Worm (Caenorhabditis elegans) whole organism, young adult: ENCODE data around the gene ceh-14.

Experiments
- B0035.1 ChIP-seq: sonication (generic microtip); optimal IDR thresholded peaks from 2 replicates; lab custom pipeline; 2016; ENCODE audit warnings: missing genetic modification characterization, mild to moderate bottlenecking, missing compliant biosample characterization, missing genotype, missing genetic modification reagents
- C06A6.2 ChIP-seq: fragments of 200-800 bp; sonication (Bioruptor generic); conservative IDR thresholded peaks from 2 replicates; pipeline ENCODE4 v1.3.6; 2022; ENCODE audit warnings: missing genetic modification characterization, missing compliant biosample characterization
- F22D6.2 ChIP-seq: sonication (generic microtip); optimal IDR thresholded peaks from 2 replicates; lab custom pipeline; 2016; ENCODE audit warnings: mild to moderate bottlenecking, missing genetic modification characterization, missing compliant biosample characterization
- F23B12.7 ChIP-seq: sonication (generic microtip); optimal IDR thresholded peaks from 2 replicates; lab custom pipeline; 2017; ENCODE audit warnings: missing genetic modification characterization, mild to moderate bottlenecking, missing compliant biosample characterization, antibody characterized with exemption, moderate library complexity; ENCODE audit not compliant: insufficient read depth
- F33H1.4 ChIP-seq: fragments of 200-800 bp; sonication (Bioruptor generic); IDR thresholded peaks from 2 replicates; pipeline ENCODE4 v1.3.6; 2022; ENCODE audit warnings: missing genetic modification reagents, missing genetic modification characterization, missing compliant biosample characterization
- F49E8.2 ChIP-seq: sonication (generic microtip); optimal IDR thresholded peaks from 3 replicates; lab custom pipeline; 2017; ENCODE audit warnings: missing genetic modification characterization, mild to moderate bottlenecking, missing compliant biosample characterization, antibody characterized with exemption, moderate library complexity; ENCODE audit not compliant: insufficient read depth
- K11D2.4 ChIP-seq: fragments of 200-800 bp; sonication (Bioruptor generic); IDR thresholded peaks from 2 replicates; pipeline ENCODE4 v1.3.6; 2022; ENCODE audit warnings: missing genetic modification reagents, missing genetic modification characterization, missing compliant biosample characterization
- Y53F4B.3 ChIP-seq: fragments of 200-800 bp; sonication (Bioruptor generic); IDR thresholded peaks from 2 replicates; pipeline ENCODE4 v1.3.6; 2022; ENCODE audit warnings: missing genetic modification reagents, missing genetic modification characterization, missing compliant biosample characterization
- Y53G8AR.9 ChIP-seq: fragments of 200-800 bp; sonication (Bioruptor generic); conservative IDR thresholded peaks from 2 replicates; pipeline ENCODE4 v1.3.6; 2022; ENCODE audit warnings: missing genetic modification reagents, missing genetic modification characterization, missing compliant biosample characterization
- Y56A3A.18 ChIP-seq: fragments of 200-800 bp; sonication (Bioruptor generic); IDR thresholded peaks from 2 replicates; pipeline ENCODE4 v1.3.6; 2022; ENCODE audit warnings: missing genetic modification reagents, missing genetic modification characterization, missing compliant biosample characterization
- Y67H2A.10 ChIP-seq: fragments of 200-800 bp; sonication (Bioruptor generic); conservative IDR thresholded peaks from 2 replicates; pipeline ENCODE4 v1.3.6; 2022; ENCODE audit warnings: missing genetic modification reagents, missing genetic modification characterization, missing compliant biosample characterization
- ZK185.1 ChIP-seq: sonication (generic microtip); optimal IDR thresholded peaks from 2 replicates; lab custom pipeline; 2016; ENCODE audit warnings: mild to moderate bottlenecking, missing genetic modification characterization, missing compliant biosample characterization; ENCODE audit not compliant: poor library complexity, severe bottlenecking
- aptf-3 ChIP-seq: fragments of 200-800 bp; sonication (Bioruptor generic); IDR thresholded peaks from 2 replicates; pipeline ENCODE4 v1.3.6; 2022; ENCODE audit warnings: missing genetic modification characterization, missing compliant biosample characterization
- atf-7 ChIP-seq: sonication (generic microtip); optimal IDR thresholded peaks from 2 replicates; lab custom pipeline; 2017; ENCODE audit warnings: mild to moderate bottlenecking, missing genetic modification characterization, missing compliant biosample characterization
- ceh-100 ChIP-seq: fragments of 200-800 bp; sonication (Bioruptor generic); IDR thresholded peaks from 2 replicates; pipeline ENCODE4 v1.3.6; 2022; ENCODE audit warnings: missing genetic modification reagents, missing genetic modification characterization, missing compliant biosample characterization
- ceh-27 ChIP-seq: fragments of 200-800 bp; sonication (Bioruptor generic); optimal IDR thresholded peaks from 2 replicates; lab custom pipeline; 2018; ENCODE audit warnings: mild to moderate bottlenecking, missing genetic modification characterization, moderate library complexity, missing compliant biosample characterization
- chd-7 ChIP-seq: sonication (generic microtip); optimal IDR thresholded peaks from 2 replicates; lab custom pipeline; 2016; ENCODE audit warnings: mild to moderate bottlenecking, missing genetic modification characterization, moderate library complexity, missing compliant biosample characterization
- dox-1 ChIP-seq: fragments of 200-800 bp; sonication (Bioruptor generic); IDR thresholded peaks from 2 replicates; pipeline ENCODE4 v1.3.6; 2022; ENCODE audit warnings: missing genetic modification reagents, missing genetic modification characterization, missing compliant biosample characterization
- egl-18 ChIP-seq: fragments of 200-800 bp; sonication (Bioruptor generic); IDR thresholded peaks from 2 replicates; pipeline ENCODE4 v1.3.6; 2022; ENCODE audit warnings: missing genetic modification reagents, missing genetic modification characterization, missing compliant biosample characterization
- egl-44 ChIP-seq: fragments of 200-800 bp; sonication (Bioruptor generic); IDR thresholded peaks from 2 replicates; pipeline ENCODE4 v1.3.6; 2022; ENCODE audit warnings: missing genetic modification reagents, missing genetic modification characterization, missing compliant biosample characterization
- ekl-4 ChIP-seq: fragments of 200-800 bp; sonication (Bioruptor generic); IDR thresholded peaks from 2 replicates; pipeline ENCODE4 v1.3.6; 2022; ENCODE audit warnings: missing genetic modification reagents, missing genetic modification characterization, missing compliant biosample characterization
- gei-17 ChIP-seq: fragments of 200-800 bp; sonication (Bioruptor generic); optimal IDR thresholded peaks from 2 replicates; lab custom pipeline; 2018; ENCODE audit warnings: mild to moderate bottlenecking, missing genetic modification characterization, missing compliant biosample characterization
- hmg-1.2 ChIP-seq: fragments of 200-800 bp; sonication (Bioruptor generic); IDR thresholded peaks from 2 replicates; pipeline ENCODE4 v1.3.6; 2022; ENCODE audit warnings: missing genetic modification reagents, missing genetic modification characterization, missing compliant biosample characterization
- hmg-20 ChIP-seq: fragments of 200-800 bp; sonication (Bioruptor generic); IDR thresholded peaks from 2 replicates; pipeline ENCODE4 v1.3.6; 2022; ENCODE audit warnings: missing genetic modification reagents, missing genetic modification characterization, missing compliant biosample characterization
- hrde-1 ChIP-seq: sonication (generic microtip); optimal IDR thresholded peaks from 2 replicates; lab custom pipeline; 2016; ENCODE audit warnings: missing genetic modification characterization, mild to moderate bottlenecking, missing compliant biosample characterization, moderate library complexity, missing genotype, missing genetic modification reagents, borderline replicate concordance
- lin-35 ChIP-seq, 3 experiments: fragments of 150-350 bp in 2 of 3; sonication (generic microtip) in 1 of 3; optimal IDR thresholded peaks; 2 replicates each; lab custom pipeline; 2014 to 2018; ENCODE audit warnings: missing biosample characterization in 3 of 3, missing genetic modification characterization in 3 of 3, missing genetic modification reagents in 3 of 3
- lin-40 ChIP-seq: sonication (generic microtip); optimal IDR thresholded peaks from 2 replicates; lab custom pipeline; 2016; ENCODE audit warnings: missing genetic modification characterization, mild to moderate bottlenecking, missing compliant biosample characterization, missing genotype, missing genetic modification reagents
- lsl-1 ChIP-seq: fragments of 200-800 bp; sonication (Bioruptor generic); optimal IDR thresholded peaks from 2 replicates; lab custom pipeline; 2018; ENCODE audit warnings: mild to moderate bottlenecking, missing genetic modification characterization, moderate library complexity, missing compliant biosample characterization
- lsy-27 ChIP-seq: sonication (generic microtip); optimal IDR thresholded peaks from 2 replicates; lab custom pipeline; 2017; ENCODE audit warnings: missing genetic modification characterization, mild to moderate bottlenecking, missing compliant biosample characterization, antibody characterized with exemption, missing genotype, borderline replicate concordance; ENCODE audit not compliant: insufficient read depth
- madf-6 ChIP-seq: fragments of 200-800 bp; sonication (Bioruptor generic); IDR thresholded peaks from 2 replicates; pipeline ENCODE4 v1.3.6; 2022; ENCODE audit warnings: missing genetic modification reagents, missing genetic modification characterization, missing compliant biosample characterization
- mxl-1 ChIP-seq: sonication (generic microtip); optimal IDR thresholded peaks from 2 replicates; lab custom pipeline; 2016; ENCODE audit warnings: missing genetic modification characterization, missing compliant biosample characterization
- nhr-27 ChIP-seq: fragments of 200-800 bp; sonication (Bioruptor generic); optimal IDR thresholded peaks from 2 replicates; lab custom pipeline; 2018; ENCODE audit warnings: mild to moderate bottlenecking, missing genetic modification characterization, moderate library complexity, missing compliant biosample characterization
- nhr-80 ChIP-seq: sonication (generic microtip); optimal IDR thresholded peaks from 2 replicates; lab custom pipeline; 2016; ENCODE audit warnings: missing genetic modification characterization, missing compliant biosample characterization
- nhr-90 ChIP-seq: sonication (generic microtip); optimal IDR thresholded peaks from 2 replicates; lab custom pipeline; 2016; ENCODE audit warnings: missing genotype, mild to moderate bottlenecking, missing genetic modification characterization, missing compliant biosample characterization
- pha-4 ChIP-seq: fragments of 150-350 bp; sonication (generic microtip); optimal IDR thresholded peaks from 2 replicates; lab custom pipeline; 2014; ENCODE audit warnings: missing biosample characterization, missing genetic modification reagents, missing genetic modification characterization
- rec-8 ChIP-seq, 2 experiments: sonication (generic microtip); optimal IDR thresholded peaks; 2 replicates each; lab custom pipeline; 2016; ENCODE audit warnings: mild to moderate bottlenecking in 2 of 2, missing genetic modification characterization in 2 of 2, missing genetic modification reagents in 2 of 2, missing genotype in 2 of 2, missing biosample characterization in 1 of 2, missing compliant biosample characterization in 1 of 2, moderate library complexity in 1 of 2
- rpc-1 ChIP-seq, 2 experiments: fragments of 150-350 bp in 1 of 2; sonication (generic microtip) in 1 of 2; optimal IDR thresholded peaks; 2 replicates each; lab custom pipeline; 2014 to 2018; ENCODE audit warnings: missing biosample characterization in 1 of 2, missing genetic modification characterization in 1 of 2, missing genetic modification reagents in 1 of 2, missing genotype in 1 of 2
- snpc-3.4 ChIP-seq: sonication (generic microtip); optimal IDR thresholded peaks from 2 replicates; lab custom pipeline; 2017; ENCODE audit warnings: missing genetic modification characterization, mild to moderate bottlenecking, missing compliant biosample characterization, antibody characterized with exemption, moderate library complexity, missing genotype, missing genetic modification reagents
- somi-1 ChIP-seq: fragments of 200-800 bp; sonication (Bioruptor generic); optimal IDR thresholded peaks from 2 replicates; lab custom pipeline; 2018; ENCODE audit warnings: mild to moderate bottlenecking, missing genetic modification characterization, missing compliant biosample characterization
- tbp1 ChIP-seq: fragments of 200-800 bp; sonication (Bioruptor generic); optimal IDR thresholded peaks from 2 replicates; lab custom pipeline; 2018; ENCODE audit warnings: mild to moderate bottlenecking, missing genetic modification characterization, missing compliant biosample characterization
- tlf-1 ChIP-seq: fragments of 200-800 bp; sonication (Bioruptor generic); optimal IDR thresholded peaks from 2 replicates; lab custom pipeline; 2018; ENCODE audit warnings: mild to moderate bottlenecking, missing genetic modification characterization, missing compliant biosample characterization
- unc-62 ChIP-seq: fragments of 150-350 bp; optimal IDR thresholded peaks from 2 replicates; lab custom pipeline; 2014; ENCODE audit warnings: missing biosample characterization, missing genetic modification reagents, missing genetic modification characterization
- zim-3 ChIP-seq: sonication (generic microtip); optimal IDR thresholded peaks from 2 replicates; lab custom pipeline; 2017; ENCODE audit warnings: mild to moderate bottlenecking, missing genetic modification characterization, moderate library complexity, missing compliant biosample characterization
- ztf-18 ChIP-seq: sonication (generic microtip); optimal IDR thresholded peaks from 2 replicates; lab custom pipeline; 2016; ENCODE audit warnings: missing genotype, mild to moderate bottlenecking, missing genetic modification characterization, missing compliant biosample characterization
- ztf-28 ChIP-seq: fragments of 200-800 bp; sonication (Bioruptor generic); IDR thresholded peaks from 2 replicates; pipeline ENCODE4 v1.3.6; 2022; ENCODE audit warnings: missing genetic modification reagents, missing genetic modification characterization, missing compliant biosample characterization
- ztf-6 ChIP-seq: fragments of 200-800 bp; sonication (Bioruptor generic); IDR thresholded peaks from 2 replicates; pipeline ENCODE4 v1.3.6; 2022; ENCODE audit warnings: missing genetic modification reagents, missing genetic modification characterization, missing compliant biosample characterization

The ceh-14 gene

ce11 chrX:7500970-7501369 lies 31.6 kb downstream of the ceh-14 start, which contains the start of gene uggt-1:
Gene uggt-1 (minus strand): TSS chrX:7500982.
- TF ChIP-seq zim-3 (tag; lab: Kevin White, UChicago) = no peak
- peak; percentile 88 for TF ChIP-seq ZK185.1
- TF ChIP-seq ztf-18 (tag; lab: Kevin White, UChicago) = peak; percentile 96
- no peak for TF ChIP-seq mxl-1 (tag; lab: Kevin White, UChicago)
- TF ChIP-seq snpc-3.4 (tag; lab: Kevin White, UChicago) = peak; percentile 11
- TF ChIP-seq F33H1.4 (GFP tag; lab: Robert Waterston, UW) = no peak
- TF ChIP-seq gei-17 = peak; percentile 69
- TF ChIP-seq ekl-4 (GFP tag; lab: Robert Waterston, UW) = 0 out of 2 replicates have a peak, but pooled peaks have one; percentile 42
- TF ChIP-seq C06A6.2 (GFP tag; lab: Robert Waterston, UW) = no peak
- peak; percentile 42 for TF ChIP-seq nhr-90
- TF ChIP-seq aptf-3 = no peak
- 0 out of 2 replicates have a peak, but pooled peaks have one; percentile 69 for TF ChIP-seq Y56A3A.18 (GFP tag; lab: Robert Waterston, UW)
- peak; percentile 94 for TF ChIP-seq dox-1 (GFP tag; lab: Robert Waterston, UW)
- peak; percentile 32; the same call in 1 of the 2 replicates for TF ChIP-seq ceh-100 (GFP tag; lab: Robert Waterston, UW)
- no peak for TF ChIP-seq ztf-28 (GFP tag; lab: Robert Waterston, UW)
- TF ChIP-seq hmg-20 (GFP tag; lab: Robert Waterston, UW) = 0 out of 2 replicates have a peak, but pooled peaks have one; percentile 44
- TF ChIP-seq madf-6 (GFP tag; lab: Robert Waterston, UW) = no peak
- TF ChIP-seq atf-7 (tag; lab: Kevin White, UChicago) = peak; percentile 88
- TF ChIP-seq lin-40 (tag; lab: Kevin White, UChicago) = peak; percentile 92
- no peak for TF ChIP-seq F22D6.2 (tag; lab: Kevin White, UChicago)
- peak; percentile 22 for TF ChIP-seq B0035.1 (tag; lab: Kevin White, UChicago)
- TF ChIP-seq ztf-6 (GFP tag; lab: Robert Waterston, UW) = no peak
- no peak for TF ChIP-seq egl-44
- peak; percentile 61 for TF ChIP-seq tbp1 (GFP tag; lab: Kevin White, UChicago)
- TF ChIP-seq hrde-1 (tag; lab: Kevin White, UChicago) = no peak
- peak; percentile 97 for TF ChIP-seq nhr-80 (tag; lab: Kevin White, UChicago)
- peak; percentile 80 for TF ChIP-seq ceh-27 (GFP tag; lab: Kevin White, UChicago)
- TF ChIP-seq lin-35 (GFP tag; optimal IDR thresholded peaks at IDR 0.05; lab: Kevin White, UChicago) = peak in 1 of 3 experiments; percentile 87
- no peak for TF ChIP-seq rpc-1 (optimal IDR thresholded peaks at IDR 0.05; lab: Kevin White, UChicago)
- TF ChIP-seq rpc-1 (tag; optimal IDR thresholded peaks at IDR 0.05; lab: Kevin White, UChicago) = no peak
- no peak for TF ChIP-seq F49E8.2 (tag; lab: Kevin White, UChicago)
- peak; percentile 1 for TF ChIP-seq unc-62 (GFP tag; lab: Kevin White, UChicago)
- no peak for TF ChIP-seq Y53F4B.3
- TF ChIP-seq Y67H2A.10 (GFP tag; lab: Robert Waterston, UW) = no peak
- TF ChIP-seq K11D2.4 = peak; percentile 84
- peak; percentile 72 for TF ChIP-seq somi-1
- peak; percentile 63 for TF ChIP-seq hmg-1.2 (GFP tag; lab: Robert Waterston, UW)
- no peak for TF ChIP-seq pha-4
- no peak for TF ChIP-seq rec-8 (tag; optimal IDR thresholded peaks at IDR 0.05; lab: Kevin White, UChicago)
- TF ChIP-seq lsl-1 (GFP tag; lab: Kevin White, UChicago) = no peak
- no peak for TF ChIP-seq Y53G8AR.9
- no peak for TF ChIP-seq nhr-27 (tag; lab: Kevin White, UChicago)
- TF ChIP-seq chd-7 (tag; lab: Kevin White, UChicago) = peak; percentile 69
- TF ChIP-seq F23B12.7 (tag; lab: Kevin White, UChicago) = no peak
- TF ChIP-seq lsy-27 = no peak
- TF ChIP-seq tlf-1 (GFP tag; lab: Kevin White, UChicago) = peak; percentile 31
- TF ChIP-seq egl-18 (GFP tag; lab: Robert Waterston, UW) = 0 out of 2 replicates have a peak, but pooled peaks have one; percentile 46
